Fruit fly (Drosophila melanogaster) whole organism, pupa: ENCODE measurements around the gene CG7173.

ENCODE experiments used
- CG10348 ChIP-seq: fragments of 200-800 bp; sonication (Bioruptor generic); IDR thresholded peaks from 2 replicates; pipeline ENCODE4 v1.3.6; 2022; ENCODE audit warnings: missing biosample characterization, missing genetic modification characterization
- CG12605 ChIP-seq: fragments of 200-800 bp; sonication (Bioruptor generic); IDR thresholded peaks from 2 replicates; pipeline ENCODE4 v1.3.6; 2022; ENCODE audit warnings: missing biosample characterization, missing genetic modification characterization
- CG13204 ChIP-seq: fragments of 200-800 bp; sonication (Bioruptor generic); optimal IDR thresholded peaks from 2 replicates; lab custom pipeline; 2018; ENCODE audit warnings: missing biosample characterization, mild to moderate bottlenecking, missing genetic modification characterization, moderate library complexity
- CG17806 ChIP-seq: fragments of 200-800 bp; sonication (Bioruptor generic); optimal IDR thresholded peaks from 2 replicates; lab custom pipeline; 2018; ENCODE audit warnings: missing biosample characterization, mild to moderate bottlenecking, missing genetic modification characterization, moderate library complexity
- CG32121 ChIP-seq: fragments of 200-800 bp; sonication (Bioruptor generic); IDR thresholded peaks from 2 replicates; pipeline ENCODE4 v1.3.6; 2022; ENCODE audit warnings: missing biosample characterization, missing genetic modification characterization
- CG34367 ChIP-seq: fragments of 200-800 bp; sonication (Bioruptor generic); optimal IDR thresholded peaks from 2 replicates; lab custom pipeline; 2018; ENCODE audit warnings: missing biosample characterization, mild to moderate bottlenecking, missing genetic modification characterization
- CG8159 ChIP-seq: fragments of 200-800 bp; sonication (Bioruptor generic); optimal IDR thresholded peaks from 3 replicates; lab custom pipeline; 2018; ENCODE audit warnings: missing biosample characterization, mild to moderate bottlenecking, missing genetic modification characterization, moderate library complexity
- CG8301 ChIP-seq: fragments of 200-800 bp; sonication (Bioruptor generic); optimal IDR thresholded peaks from 2 replicates; lab custom pipeline; 2018; ENCODE audit warnings: missing biosample characterization, mild to moderate bottlenecking, missing genetic modification characterization
- D1 ChIP-seq: fragments of 200-800 bp; sonication (Bioruptor generic); optimal IDR thresholded peaks from 2 replicates; lab custom pipeline; 2018; ENCODE audit warnings: missing biosample characterization, mild to moderate bottlenecking, missing genetic modification characterization, moderate library complexity
- EcR ChIP-seq: fragments of 200-800 bp; sonication (Bioruptor generic); optimal IDR thresholded peaks from 3 replicates; lab custom pipeline; 2019; ENCODE audit warnings: missing biosample characterization, missing genetic modification characterization, mild to moderate bottlenecking, moderate library complexity, missing genetic modification reagents
- Ets98B ChIP-seq: fragments of 200-800 bp; sonication (Bioruptor generic); IDR thresholded peaks from 2 replicates; pipeline ENCODE4 v1.3.6; 2022; ENCODE audit warnings: missing biosample characterization, missing genetic modification characterization
- Pif1A ChIP-seq: fragments of 200-800 bp; sonication (Bioruptor generic); optimal IDR thresholded peaks from 3 replicates; lab custom pipeline; 2016; ENCODE audit warnings: missing biosample characterization, missing genetic modification characterization
- gl ChIP-seq: fragments of 200-800 bp; sonication (Bioruptor generic); optimal IDR thresholded peaks from 2 replicates; lab custom pipeline; 2018; ENCODE audit warnings: missing biosample characterization, mild to moderate bottlenecking, missing genetic modification characterization

dm6 chr3L:21518345-21518744 lies 39.7 kb downstream of the CG7173 start:
- TF ChIP-seq CG17806 (no peak), CG8159 (no peak), CG10348 (GFP tag; lab: Robert Waterston, UW) (no peak), CG8301 (tag; lab: Kevin White, UChicago) (no peak), Ets98B (GFP tag; lab: Robert Waterston, UW) (no peak), CG32121 (GFP tag; lab: Robert Waterston, UW) (no peak), CG13204 (GFP tag; lab: Kevin White, UChicago) (no peak), Pif1A (GFP tag; lab: Kevin White, UChicago) (no peak), D1 (tag; lab: Kevin White, UChicago) (no peak), CG34367 (no peak), EcR (no peak), gl (tag; lab: Kevin White, UChicago) (no peak), CG12605 (no peak)
